Worm (Caenorhabditis elegans): ENCODE data around the gene Y55F3AM.5.

The Y55F3AM.5 gene

ce11 chrIV:998914-999313 is at the start of gene Y55F3AM.5:
TSS of gene Y55F3AM.5 (plus strand) at chrIV:999214.
- TF ChIP-seq B0310.2 (tag; optimal IDR thresholded peaks at IDR 0.05) (no peak), pes-1 (GFP tag; IDR thresholded peaks at IDR 0.05) (no peak), F13C5.2 (tag; optimal IDR thresholded peaks at IDR 0.05) (no peak)

- TF ChIP-seq ceh-36 (tag; optimal IDR thresholded peaks at IDR 0.05) (no peak), sea-1 (GFP tag; conservative IDR thresholded peaks at IDR 0.05) (no peak), F13C5.2 (tag; optimal IDR thresholded peaks at IDR 0.05) (no peak), B0310.2 (tag; optimal IDR thresholded peaks at IDR 0.05) (no peak), tra-4 (tag; optimal IDR thresholded peaks at IDR 0.05) (no peak), hmg-4 (GFP tag; optimal IDR thresholded peaks at IDR 0.05) (no peak)
Measured at ce11 chrIV:949940-950592, 48.9 kb upstream of the Y55F3AM.5 start.

ce11 chrIV:951569-951968 is 47.4 kb upstream of the Y55F3AM.5 start:
- TF ChIP-seq sea-1 (GFP tag; conservative IDR thresholded peaks at IDR 0.05) (no peak), ama-1 (optimal IDR thresholded peaks at IDR 0.05) (no peak), scrt-1 (GFP tag; IDR thresholded peaks at IDR 0.05) (no peak), hnd-1 (tag; optimal IDR thresholded peaks at IDR 0.05) (no peak), tra-4 (tag; optimal IDR thresholded peaks at IDR 0.05) (no peak), pes-1 (GFP tag; IDR thresholded peaks at IDR 0.05) (no peak), ceh-36 (tag; optimal IDR thresholded peaks at IDR 0.05) (no peak), flt-1 (GFP tag; IDR thresholded peaks at IDR 0.05) (no peak), F13C5.2 (tag; optimal IDR thresholded peaks at IDR 0.05) (no peak), ets-7 (tag; optimal IDR thresholded peaks at IDR 0.05) (no peak), hmbx-1 (tag; optimal IDR thresholded peaks at IDR 0.05) (no peak), ceh-13 (GFP tag; optimal IDR thresholded peaks at IDR 0.05) (no peak), B0310.2 (tag; optimal IDR thresholded peaks at IDR 0.05) (no peak), aly-1 (tag; optimal IDR thresholded peaks at IDR 0.05) (no peak), tbx-37 (GFP tag; conservative IDR thresholded peaks at IDR 0.05) (no peak), tbx-11 (GFP tag; IDR thresholded peaks at IDR 0.05) (no peak)

DNA sequence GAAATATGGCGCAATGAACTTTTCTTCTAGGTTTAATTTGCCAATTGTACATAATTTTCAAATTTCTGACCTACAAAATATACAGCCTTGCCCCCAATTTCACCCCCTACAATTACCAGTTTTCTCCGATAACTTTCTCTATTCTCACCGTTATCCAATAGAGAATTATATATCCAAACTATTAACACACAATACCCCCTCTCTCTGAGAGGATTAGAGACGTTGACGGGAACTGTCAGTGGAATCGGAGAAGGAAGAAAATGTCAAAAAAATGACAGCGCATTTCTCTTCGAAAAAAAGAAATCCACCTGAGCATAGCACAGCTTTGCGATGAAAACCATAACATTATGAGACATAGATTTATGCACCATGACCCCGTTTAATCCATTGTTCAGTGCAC is 45.9 kb upstream of the Y55F3AM.5 start:
- TF ChIP-seq tbx-37 (GFP tag; conservative IDR thresholded peaks at IDR 0.05) (no peak), ets-7 (tag; optimal IDR thresholded peaks at IDR 0.05) (no peak), pes-1 (GFP tag; IDR thresholded peaks at IDR 0.05) (no peak), scrt-1 (GFP tag; IDR thresholded peaks at IDR 0.05) (no peak), ceh-36 (tag; optimal IDR thresholded peaks at IDR 0.05) (no peak), ama-1 (optimal IDR thresholded peaks at IDR 0.05) (no peak), tbx-11 (GFP tag; IDR thresholded peaks at IDR 0.05) (no peak), F13C5.2 (tag; optimal IDR thresholded peaks at IDR 0.05) (no peak), aly-1 (tag; optimal IDR thresholded peaks at IDR 0.05) (no peak), flt-1 (GFP tag; IDR thresholded peaks at IDR 0.05) (no peak), hmg-4 (GFP tag; optimal IDR thresholded peaks at IDR 0.05) (no peak), ceh-13 (GFP tag; optimal IDR thresholded peaks at IDR 0.05) (no peak), B0310.2 (tag; optimal IDR thresholded peaks at IDR 0.05) (no peak), hnd-1 (tag; optimal IDR thresholded peaks at IDR 0.05) (no peak), sea-1 (GFP tag; conservative IDR thresholded peaks at IDR 0.05) (no peak), tra-4 (tag; optimal IDR thresholded peaks at IDR 0.05) (no peak)

ce11 chrIV:957820-958219 is 41.2 kb upstream of the Y55F3AM.5 start:
- TF ChIP-seq ceh-36 (tag; optimal IDR thresholded peaks at IDR 0.05) (no peak), hmg-4 (GFP tag; optimal IDR thresholded peaks at IDR 0.05) (peak; percentile 53)

ce11 chrIV:959221-959620 is 39.8 kb upstream of the Y55F3AM.5 start, which contains the start of gene plx-1:
TSS of gene plx-1 (plus strand) at chrIV:959521.
- TF ChIP-seq tbx-37 (GFP tag; conservative IDR thresholded peaks at IDR 0.05) (no peak), F13C5.2 (tag; optimal IDR thresholded peaks at IDR 0.05) (no peak), scrt-1 (GFP tag; IDR thresholded peaks at IDR 0.05) (no peak), sea-1 (GFP tag; conservative IDR thresholded peaks at IDR 0.05) (no peak), B0310.2 (tag; optimal IDR thresholded peaks at IDR 0.05) (no peak), ceh-36 (tag; optimal IDR thresholded peaks at IDR 0.05) (no peak), tra-4 (tag; optimal IDR thresholded peaks at IDR 0.05) (no peak), ceh-13 (GFP tag; optimal IDR thresholded peaks at IDR 0.05) (no peak), tbx-11 (GFP tag; IDR thresholded peaks at IDR 0.05) (no peak), pes-1 (GFP tag; IDR thresholded peaks at IDR 0.05) (no peak), ets-7 (tag; optimal IDR thresholded peaks at IDR 0.05) (no peak), aly-1 (tag; optimal IDR thresholded peaks at IDR 0.05) (no peak), flt-1 (GFP tag; IDR thresholded peaks at IDR 0.05) (no peak), hmg-4 (GFP tag; optimal IDR thresholded peaks at IDR 0.05) (no peak), hnd-1 (tag; optimal IDR thresholded peaks at IDR 0.05) (no peak), ama-1 (optimal IDR thresholded peaks at IDR 0.05) (no peak), hmbx-1 (tag; optimal IDR thresholded peaks at IDR 0.05) (no peak)

DNA sequence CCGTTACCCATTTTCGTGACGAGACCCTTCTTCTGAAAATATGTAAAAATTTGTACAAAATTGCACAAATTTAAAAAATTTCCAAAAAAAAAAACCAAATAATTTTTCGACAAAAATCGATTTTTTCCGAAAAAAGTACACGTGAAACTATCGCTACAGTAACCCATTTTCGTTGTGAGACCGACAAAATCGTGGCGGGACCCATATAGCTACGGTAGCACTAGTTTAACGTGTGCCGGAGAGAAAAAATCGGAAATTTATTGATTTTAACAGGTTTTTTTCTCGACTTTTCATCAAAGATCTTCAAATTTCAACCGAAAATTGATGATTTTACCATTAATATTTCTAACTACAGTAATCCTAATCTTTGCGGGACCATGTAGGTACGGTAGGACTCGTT is 38.8 kb upstream of the Y55F3AM.5 start:
- TF ChIP-seq hmbx-1 (tag; optimal IDR thresholded peaks at IDR 0.05) = no peak
- no peak for TF ChIP-seq sea-1 (GFP tag; conservative IDR thresholded peaks at IDR 0.05)
- TF ChIP-seq flt-1 (GFP tag; IDR thresholded peaks at IDR 0.05) = no peak
- no peak for TF ChIP-seq F13C5.2 (tag; optimal IDR thresholded peaks at IDR 0.05)
- TF ChIP-seq ama-1 (optimal IDR thresholded peaks at IDR 0.05) = no peak
- TF ChIP-seq ceh-13 (GFP tag; optimal IDR thresholded peaks at IDR 0.05) = no peak
- TF ChIP-seq B0310.2 (tag; optimal IDR thresholded peaks at IDR 0.05) = no peak
- TF ChIP-seq ceh-36 (tag; optimal IDR thresholded peaks at IDR 0.05) = no peak
- TF ChIP-seq tbx-37 (GFP tag; conservative IDR thresholded peaks at IDR 0.05) = no peak
- no peak for TF ChIP-seq ets-7 (tag; optimal IDR thresholded peaks at IDR 0.05)
- TF ChIP-seq tra-4 (tag; optimal IDR thresholded peaks at IDR 0.05) = no peak
- TF ChIP-seq hmg-4 (GFP tag; optimal IDR thresholded peaks at IDR 0.05) = no peak
- no peak for TF ChIP-seq pes-1 (GFP tag; IDR thresholded peaks at IDR 0.05)
- no peak for TF ChIP-seq scrt-1 (GFP tag; IDR thresholded peaks at IDR 0.05)
- TF ChIP-seq tbx-11 (GFP tag; IDR thresholded peaks at IDR 0.05) = no peak

- no peak for TF ChIP-seq tbx-37 (GFP tag; conservative IDR thresholded peaks at IDR 0.05)
- no peak for TF ChIP-seq ceh-13 (GFP tag; optimal IDR thresholded peaks at IDR 0.05)
- no peak for TF ChIP-seq sea-1 (GFP tag; conservative IDR thresholded peaks at IDR 0.05)
- TF ChIP-seq ets-7 (tag; optimal IDR thresholded peaks at IDR 0.05) = no peak
Measured at ce11 chrIV:961862-962261, 37.2 kb upstream of the Y55F3AM.5 start.
